Worm (Caenorhabditis elegans) whole organism, L4/young adult: ENCODE data around the gene T27A10.6.

Experiments used
- W03F9.2 ChIP-seq: fragments of 150-350 bp; optimal IDR thresholded peaks from 2 replicates; lab custom pipeline; 2014; ENCODE audit warnings: missing biosample characterization, missing genetic modification characterization
- dao-5 ChIP-seq: sonication (generic microtip); optimal IDR thresholded peaks from 2 replicates; lab custom pipeline; 2016; ENCODE audit warnings: missing genotype, missing genetic modification characterization, moderate library complexity, missing compliant biosample characterization
- him-1 ChIP-seq: sonication (generic microtip); optimal IDR thresholded peaks from 2 replicates; lab custom pipeline; 2016; ENCODE audit warnings: missing genotype, missing genetic modification reagents, missing genetic modification characterization, missing compliant biosample characterization

DNA sequence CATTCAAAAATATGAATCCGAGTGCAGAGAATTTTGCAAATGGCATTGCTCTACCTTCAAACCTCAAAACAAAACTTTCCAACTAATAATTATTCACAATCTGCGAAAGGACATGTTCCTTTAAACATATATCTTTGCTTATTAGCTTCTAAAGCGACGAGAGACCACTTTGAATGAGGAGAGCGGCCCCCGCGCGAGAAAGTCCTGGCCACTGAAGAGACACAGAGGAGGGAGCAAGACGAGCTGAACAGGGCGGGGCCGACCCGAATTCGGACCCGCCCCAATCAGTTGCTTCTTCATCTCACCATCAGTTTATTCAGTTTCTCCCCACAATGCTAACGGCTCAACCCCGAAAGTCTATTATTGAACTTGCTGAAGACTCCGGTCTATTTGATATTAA is 10.5 kb downstream of the T27A10.6 start, which contains the start of gene T27A10.2:
- no peak for TF ChIP-seq him-1 (tag; lab: Kevin White, UChicago)
- TF ChIP-seq dao-5: no peak
- TF ChIP-seq W03F9.2 (tag; lab: Kevin White, UChicago): no peak
